Worm (Caenorhabditis elegans) whole organism, young adult: ENCODE data around the gene C50F4.1.

Experiments used
- C06A6.2 ChIP-seq: fragments of 200-800 bp; sonication (Bioruptor generic); conservative IDR thresholded peaks from 2 replicates; pipeline ENCODE4 v1.3.6; 2022; ENCODE audit warnings: missing genetic modification characterization, missing compliant biosample characterization
- F10E7.11 ChIP-seq: sonication (generic microtip); optimal IDR thresholded peaks from 2 replicates; lab custom pipeline; 2017; ENCODE audit warnings: mild to moderate bottlenecking, missing genetic modification characterization, moderate library complexity, missing compliant biosample characterization
- F23B12.7 ChIP-seq: sonication (generic microtip); optimal IDR thresholded peaks from 2 replicates; lab custom pipeline; 2017; ENCODE audit warnings: missing genetic modification characterization, mild to moderate bottlenecking, missing compliant biosample characterization, antibody characterized with exemption, moderate library complexity; ENCODE audit not compliant: insufficient read depth
- F37B4.10 ChIP-seq: fragments of 200-800 bp; sonication (Bioruptor generic); IDR thresholded peaks from 2 replicates; pipeline ENCODE4 v1.3.6; 2022; ENCODE audit warnings: missing genetic modification characterization, missing compliant biosample characterization
- F39B2.1 ChIP-seq: fragments of 200-800 bp; sonication (Bioruptor generic); IDR thresholded peaks from 2 replicates; pipeline ENCODE4 v1.3.6; 2022; ENCODE audit warnings: missing genetic modification reagents, missing genetic modification characterization, missing compliant biosample characterization
- F52B5.7 ChIP-seq: sonication (generic microtip); optimal IDR thresholded peaks from 2 replicates; lab custom pipeline; 2016; ENCODE audit warnings: mild to moderate bottlenecking, missing genetic modification characterization, missing compliant biosample characterization
- F55B11.4 ChIP-seq: sonication (generic microtip); optimal IDR thresholded peaks from 2 replicates; lab custom pipeline; 2016; ENCODE audit warnings: missing compliant biosample characterization, missing genetic modification characterization, borderline replicate concordance; ENCODE audit not compliant: insufficient read depth
- T07F8.4 ChIP-seq: sonication (generic microtip); optimal IDR thresholded peaks from 2 replicates; lab custom pipeline; 2016; ENCODE audit warnings: mild to moderate bottlenecking, missing genetic modification characterization, moderate library complexity, missing compliant biosample characterization
- T26A5.8 ChIP-seq: sonication (generic microtip); optimal IDR thresholded peaks from 2 replicates; lab custom pipeline; 2016; ENCODE audit warnings: missing genetic modification characterization, missing compliant biosample characterization
- ZK185.1 ChIP-seq: sonication (generic microtip); optimal IDR thresholded peaks from 2 replicates; lab custom pipeline; 2016; ENCODE audit warnings: mild to moderate bottlenecking, missing genetic modification characterization, missing compliant biosample characterization; ENCODE audit not compliant: poor library complexity, severe bottlenecking
- ama-1 ChIP-seq, 3 experiments: fragments of 150-350 bp in 1 of 3; sonication (generic microtip) in 2 of 3; optimal IDR thresholded peaks; 2 replicates each; lab custom pipeline; 2014 to 2018; ENCODE audit warnings: missing biosample characterization in 2 of 3, missing genetic modification characterization in 2 of 3, missing genetic modification reagents in 2 of 3
- attf-3 ChIP-seq: fragments of 200-800 bp; sonication (Bioruptor generic); conservative IDR thresholded peaks from 2 replicates; pipeline ENCODE4 v1.3.6; 2022; ENCODE audit warnings: missing genetic modification reagents, missing genetic modification characterization, missing compliant biosample characterization
- attf-5 ChIP-seq: fragments of 200-800 bp; sonication (Bioruptor generic); optimal IDR thresholded peaks from 2 replicates; lab custom pipeline; 2018; ENCODE audit warnings: mild to moderate bottlenecking, missing genetic modification characterization, missing compliant biosample characterization
- attf-6 ChIP-seq: fragments of 200-800 bp; sonication (Bioruptor generic); IDR thresholded peaks from 2 replicates; pipeline ENCODE4 v1.3.6; 2022; ENCODE audit warnings: missing genetic modification reagents, missing genetic modification characterization, missing compliant biosample characterization
- cebp-1 ChIP-seq, 2 experiments: fragments of 200-800 bp in 1 of 2; sonication (Bioruptor generic) in 1 of 2; sonication (generic microtip) in 1 of 2; IDR thresholded peaks in 1 of 2; optimal IDR thresholded peaks in 1 of 2; 2 replicates each; pipeline versions ENCODE4 v1.3.6 to Lab custom; 2017 to 2022; ENCODE audit warnings: missing compliant biosample characterization in 2 of 2, missing genetic modification characterization in 2 of 2, mild to moderate bottlenecking in 1 of 2, missing genetic modification reagents in 1 of 2, moderate library complexity in 1 of 2
- ceh-100 ChIP-seq: fragments of 200-800 bp; sonication (Bioruptor generic); IDR thresholded peaks from 2 replicates; pipeline ENCODE4 v1.3.6; 2022; ENCODE audit warnings: missing genetic modification reagents, missing genetic modification characterization, missing compliant biosample characterization
- ceh-27 ChIP-seq: fragments of 200-800 bp; sonication (Bioruptor generic); optimal IDR thresholded peaks from 2 replicates; lab custom pipeline; 2018; ENCODE audit warnings: mild to moderate bottlenecking, missing genetic modification characterization, moderate library complexity, missing compliant biosample characterization
- ceh-79 ChIP-seq: sonication (generic microtip); optimal IDR thresholded peaks from 2 replicates; lab custom pipeline; 2017; ENCODE audit warnings: mild to moderate bottlenecking, missing genetic modification characterization, missing compliant biosample characterization
- chd-7 ChIP-seq: sonication (generic microtip); optimal IDR thresholded peaks from 2 replicates; lab custom pipeline; 2016; ENCODE audit warnings: mild to moderate bottlenecking, missing genetic modification characterization, moderate library complexity, missing compliant biosample characterization
- dox-1 ChIP-seq: fragments of 200-800 bp; sonication (Bioruptor generic); IDR thresholded peaks from 2 replicates; pipeline ENCODE4 v1.3.6; 2022; ENCODE audit warnings: missing genetic modification reagents, missing genetic modification characterization, missing compliant biosample characterization
- dpl-1 ChIP-seq: fragments of 150-350 bp; optimal IDR thresholded peaks from 2 replicates; lab custom pipeline; 2014; ENCODE audit warnings: missing biosample characterization, missing genetic modification reagents, missing genetic modification characterization
- egl-44 ChIP-seq: fragments of 200-800 bp; sonication (Bioruptor generic); IDR thresholded peaks from 2 replicates; pipeline ENCODE4 v1.3.6; 2022; ENCODE audit warnings: missing genetic modification reagents, missing genetic modification characterization, missing compliant biosample characterization
- ekl-4 ChIP-seq: fragments of 200-800 bp; sonication (Bioruptor generic); IDR thresholded peaks from 2 replicates; pipeline ENCODE4 v1.3.6; 2022; ENCODE audit warnings: missing genetic modification reagents, missing genetic modification characterization, missing compliant biosample characterization
- fkh-3 ChIP-seq: sonication (generic microtip); optimal IDR thresholded peaks from 2 replicates; lab custom pipeline; 2016; ENCODE audit warnings: mild to moderate bottlenecking, missing genetic modification characterization, missing compliant biosample characterization
- gei-17 ChIP-seq: fragments of 200-800 bp; sonication (Bioruptor generic); optimal IDR thresholded peaks from 2 replicates; lab custom pipeline; 2018; ENCODE audit warnings: mild to moderate bottlenecking, missing genetic modification characterization, missing compliant biosample characterization
- hmg-20 ChIP-seq: fragments of 200-800 bp; sonication (Bioruptor generic); IDR thresholded peaks from 2 replicates; pipeline ENCODE4 v1.3.6; 2022; ENCODE audit warnings: missing genetic modification reagents, missing genetic modification characterization, missing compliant biosample characterization
- let-526 ChIP-seq: fragments of 200-800 bp; sonication (Bioruptor generic); IDR thresholded peaks from 2 replicates; pipeline ENCODE4 v1.3.6; 2022; ENCODE audit warnings: missing genetic modification reagents, missing genetic modification characterization, missing compliant biosample characterization
- lin-40 ChIP-seq: sonication (generic microtip); optimal IDR thresholded peaks from 2 replicates; lab custom pipeline; 2016; ENCODE audit warnings: missing genetic modification characterization, mild to moderate bottlenecking, missing compliant biosample characterization, missing genotype, missing genetic modification reagents
- lir-1 ChIP-seq: fragments of 200-800 bp; sonication (Bioruptor generic); conservative IDR thresholded peaks from 2 replicates; pipeline ENCODE4 v1.3.6; 2022; ENCODE audit warnings: missing genetic modification reagents, missing genetic modification characterization, missing compliant biosample characterization
- madf-3 ChIP-seq: fragments of 200-800 bp; sonication (Bioruptor generic); IDR thresholded peaks from 2 replicates; pipeline ENCODE4 v1.3.6; 2022; ENCODE audit warnings: missing genetic modification reagents, missing genetic modification characterization, missing compliant biosample characterization
- mcd-1 ChIP-seq: fragments of 200-800 bp; sonication (Bioruptor generic); IDR thresholded peaks from 2 replicates; pipeline ENCODE4 v1.3.6; 2022; ENCODE audit warnings: missing genetic modification reagents, missing genetic modification characterization, missing compliant biosample characterization
- mel-28 ChIP-seq: sonication (generic microtip); optimal IDR thresholded peaks from 2 replicates; lab custom pipeline; 2016; ENCODE audit warnings: borderline replicate concordance, mild to moderate bottlenecking, missing genetic modification characterization, missing compliant biosample characterization
- nhr-120 ChIP-seq: fragments of 200-800 bp; sonication (Bioruptor generic); IDR thresholded peaks from 2 replicates; pipeline ENCODE4 v1.3.6; 2022; ENCODE audit warnings: missing genetic modification characterization, missing compliant biosample characterization
- nhr-179 ChIP-seq: sonication (generic microtip); optimal IDR thresholded peaks from 2 replicates; lab custom pipeline; 2016; ENCODE audit warnings: mild to moderate bottlenecking, missing genetic modification characterization, missing compliant biosample characterization
- pbrm-1 ChIP-seq: fragments of 200-800 bp; sonication (Bioruptor generic); IDR thresholded peaks from 2 replicates; pipeline ENCODE4 v1.3.6; 2022; ENCODE audit warnings: missing genetic modification reagents, missing genetic modification characterization, missing compliant biosample characterization
- rec-8 ChIP-seq, 2 experiments: sonication (generic microtip); optimal IDR thresholded peaks; 2 replicates each; lab custom pipeline; 2016; ENCODE audit warnings: mild to moderate bottlenecking in 2 of 2, missing genetic modification characterization in 2 of 2, missing genetic modification reagents in 2 of 2, missing genotype in 2 of 2, missing biosample characterization in 1 of 2, missing compliant biosample characterization in 1 of 2, moderate library complexity in 1 of 2
- repo-1 ChIP-seq: sonication (generic microtip); optimal IDR thresholded peaks from 2 replicates; lab custom pipeline; 2017; ENCODE audit warnings: mild to moderate bottlenecking, missing genetic modification characterization, missing compliant biosample characterization
- snpc-1.3 ChIP-seq: sonication (generic microtip); optimal IDR thresholded peaks from 2 replicates; lab custom pipeline; 2017; ENCODE audit warnings: missing genetic modification characterization, mild to moderate bottlenecking, missing compliant biosample characterization, antibody characterized with exemption, moderate library complexity, missing genotype, missing genetic modification reagents; ENCODE audit not compliant: insufficient read depth
- sptf-2 ChIP-seq: fragments of 200-800 bp; sonication (Bioruptor generic); optimal IDR thresholded peaks from 2 replicates; lab custom pipeline; 2018; ENCODE audit warnings: mild to moderate bottlenecking, missing genetic modification characterization, missing compliant biosample characterization
- tbp1 ChIP-seq: fragments of 200-800 bp; sonication (Bioruptor generic); optimal IDR thresholded peaks from 2 replicates; lab custom pipeline; 2018; ENCODE audit warnings: mild to moderate bottlenecking, missing genetic modification characterization, missing compliant biosample characterization
- zfh-2 ChIP-seq: fragments of 200-800 bp; sonication (Bioruptor generic); conservative IDR thresholded peaks from 2 replicates; pipeline ENCODE4 v1.3.6; 2022; ENCODE audit warnings: missing genetic modification reagents, missing genetic modification characterization, missing compliant biosample characterization
- ztf-22 ChIP-seq: fragments of 200-800 bp; sonication (Bioruptor generic); optimal IDR thresholded peaks from 2 replicates; lab custom pipeline; 2018; ENCODE audit warnings: mild to moderate bottlenecking, missing genetic modification characterization, moderate library complexity, missing compliant biosample characterization
- ztf-25 ChIP-seq: fragments of 200-800 bp; sonication (Bioruptor generic); IDR thresholded peaks from 2 replicates; pipeline ENCODE4 v1.3.6; 2022; ENCODE audit warnings: missing genetic modification reagents, missing genetic modification characterization, missing compliant biosample characterization
- ztf-28 ChIP-seq: fragments of 200-800 bp; sonication (Bioruptor generic); IDR thresholded peaks from 2 replicates; pipeline ENCODE4 v1.3.6; 2022; ENCODE audit warnings: missing genetic modification reagents, missing genetic modification characterization, missing compliant biosample characterization
- ztf-6 ChIP-seq: fragments of 200-800 bp; sonication (Bioruptor generic); IDR thresholded peaks from 2 replicates; pipeline ENCODE4 v1.3.6; 2022; ENCODE audit warnings: missing genetic modification reagents, missing genetic modification characterization, missing compliant biosample characterization

Gene C50F4.1

ce11 chrV:9544176-9544632, 17.6 kb downstream of the C50F4.1 start, which contains the start of gene mdf-1 (continued):
- no peak for TF ChIP-seq F37B4.10 (GFP tag; lab: Robert Waterston, UW)
- TF ChIP-seq ztf-25 (GFP tag; lab: Robert Waterston, UW), result no peak
- TF ChIP-seq madf-3 (GFP tag; lab: Robert Waterston, UW), result peak; percentile 69; the same call in 1 of the 2 replicates
- TF ChIP-seq dpl-1 (GFP tag; lab: Kevin White, UChicago), result peak; percentile 55
- peak; percentile 60 for TF ChIP-seq ceh-27 (GFP tag; lab: Kevin White, UChicago)
- no peak for TF ChIP-seq cebp-1 (GFP tag; IDR thresholded peaks at IDR 0.05; lab: Robert Waterston, UW)
- TF ChIP-seq cebp-1 (tag; optimal IDR thresholded peaks at IDR 0.05; lab: Kevin White, UChicago), result peak; percentile 65
- TF ChIP-seq lir-1 (GFP tag; lab: Robert Waterston, UW), result no peak
- TF ChIP-seq nhr-120, result no peak
- TF ChIP-seq snpc-1.3, result no peak
- TF ChIP-seq F55B11.4 (tag; lab: Kevin White, UChicago), result no peak
- TF ChIP-seq F52B5.7, result no peak
- TF ChIP-seq lin-40 (tag; lab: Kevin White, UChicago), result peak; percentile 23
- TF ChIP-seq T26A5.8 (tag; lab: Kevin White, UChicago), result no peak
- 0 out of 2 replicates have a peak, but pooled peaks have one; percentile 4 for TF ChIP-seq hmg-20 (GFP tag; lab: Robert Waterston, UW)
- no peak for TF ChIP-seq rec-8 (tag; optimal IDR thresholded peaks at IDR 0.05; lab: Kevin White, UChicago)
- no peak for TF ChIP-seq egl-44
- no peak for TF ChIP-seq sptf-2 (GFP tag; lab: Kevin White, UChicago)
- TF ChIP-seq ceh-79 (tag; lab: Kevin White, UChicago), result no peak
- TF ChIP-seq nhr-179 (tag; lab: Kevin White, UChicago), result no peak
- TF ChIP-seq fkh-3 (tag; lab: Kevin White, UChicago), result no peak
- no peak for TF ChIP-seq ztf-6 (GFP tag; lab: Robert Waterston, UW)
- TF ChIP-seq ekl-4, result no peak
- TF ChIP-seq ceh-100 (GFP tag; lab: Robert Waterston, UW), result 0 out of 2 replicates have a peak, but pooled peaks have one; percentile 17
- no peak for TF ChIP-seq ztf-28 (GFP tag; lab: Robert Waterston, UW)
- no peak for TF ChIP-seq ztf-22 (GFP tag; lab: Kevin White, UChicago)
- no peak for TF ChIP-seq attf-3
- TF ChIP-seq mel-28 (tag; lab: Kevin White, UChicago), result no peak
- peak; percentile 57 for TF ChIP-seq repo-1 (tag; lab: Kevin White, UChicago)

DNA sequence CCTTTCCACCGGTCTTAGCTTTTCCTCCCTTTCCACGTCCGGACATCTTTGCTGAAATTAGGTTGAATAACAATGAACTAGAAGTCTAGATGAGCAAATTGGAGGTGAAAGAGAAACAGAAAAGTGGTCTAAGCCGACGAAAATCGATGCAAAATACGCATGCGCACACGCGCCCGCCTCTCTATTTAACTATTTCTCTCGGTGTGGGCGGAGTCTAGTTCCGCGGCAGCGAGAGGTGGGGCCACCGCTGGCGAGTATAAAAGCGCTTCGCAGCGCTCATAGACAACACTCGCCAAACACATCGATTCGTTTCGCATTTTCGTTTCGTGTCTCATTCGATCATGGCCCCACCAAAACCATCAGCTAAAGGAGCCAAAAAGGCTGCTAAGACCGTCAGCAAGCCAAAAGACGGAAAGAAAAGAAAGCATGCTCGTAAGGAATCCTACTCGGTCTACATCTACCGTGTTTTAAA, 18.7 kb downstream of the C50F4.1 start, which contains the start of the genes his-35 and his-41:
his-35 (minus strand) TSS at position 51 of the 472 bp plus-strand sequence.
his-41 (plus strand) TSS at position 299 of the 472 bp plus-strand sequence.
- peak; percentile 50 for TF ChIP-seq attf-5 (GFP tag; lab: Kevin White, UChicago)
- peak; percentile 63 for TF ChIP-seq lin-40 (tag; lab: Kevin White, UChicago)
- no peak for TF ChIP-seq attf-6 (GFP tag; lab: Robert Waterston, UW)
- peak; percentile 75 for TF ChIP-seq zfh-2 (GFP tag; lab: Robert Waterston, UW)
- peak; percentile 6 for TF ChIP-seq chd-7 (tag; lab: Kevin White, UChicago)
- no peak for TF ChIP-seq F10E7.11 (tag; lab: Kevin White, UChicago)
- TF ChIP-seq mcd-1 (GFP tag; lab: Robert Waterston, UW), result peak; percentile 66
- TF ChIP-seq tbp1 (GFP tag; lab: Kevin White, UChicago), result peak; percentile 27
- TF ChIP-seq F39B2.1 (GFP tag; lab: Robert Waterston, UW), result peak; percentile 12; the same call in 1 of the 2 replicates
- peak; percentile 67 for TF ChIP-seq ceh-27 (GFP tag; lab: Kevin White, UChicago)
- TF ChIP-seq cebp-1 (GFP tag; IDR thresholded peaks at IDR 0.05; lab: Robert Waterston, UW), result no peak
- TF ChIP-seq cebp-1 (tag; optimal IDR thresholded peaks at IDR 0.05; lab: Kevin White, UChicago), result peak; percentile 54
- TF ChIP-seq ZK185.1, result peak; percentile 22
- TF ChIP-seq ama-1 (optimal IDR thresholded peaks at IDR 0.05; lab: Kevin White, UChicago), result peak; percentile 85
- TF ChIP-seq ama-1 (GFP tag; optimal IDR thresholded peaks at IDR 0.05; lab: Kevin White, UChicago), result no peak
- TF ChIP-seq egl-44, result peak; percentile 24; the same call in 1 of the 2 replicates
- peak; percentile 7 for TF ChIP-seq F52B5.7
- TF ChIP-seq gei-17 (GFP tag; lab: Kevin White, UChicago), result no peak
- no peak for TF ChIP-seq T07F8.4 (tag; lab: Kevin White, UChicago)
- no peak for TF ChIP-seq mel-28 (tag; lab: Kevin White, UChicago)
- 0 out of 2 replicates have a peak, but pooled peaks have one; percentile 30 for TF ChIP-seq C06A6.2 (GFP tag; lab: Robert Waterston, UW)
- TF ChIP-seq pbrm-1 (GFP tag; lab: Robert Waterston, UW), result no peak
- 0 out of 2 replicates have a peak, but pooled peaks have one; percentile 34 for TF ChIP-seq let-526 (GFP tag; lab: Robert Waterston, UW)
- TF ChIP-seq F23B12.7 (tag; lab: Kevin White, UChicago), result no peak
- TF ChIP-seq dox-1, result peak; percentile 61
